Worm (Caenorhabditis elegans): ENCODE measurements around the gene sre-39.

- no peak for TF ChIP-seq pha-4 (tag; optimal IDR thresholded peaks at IDR 0.05)
- no peak for TF ChIP-seq let-526 (GFP tag; IDR thresholded peaks at IDR 0.05)
- no peak for TF ChIP-seq lin-26 (GFP tag; IDR thresholded peaks at IDR 0.05)
- TF ChIP-seq snpc-4 (GFP tag; optimal IDR thresholded peaks at IDR 0.05) = no peak
- no peak for TF ChIP-seq snpc-4 (tag; optimal IDR thresholded peaks at IDR 0.05)
- TF ChIP-seq let-607 (tag; optimal IDR thresholded peaks at IDR 0.05) = no peak
- TF ChIP-seq Y53F4B.3 (GFP tag; IDR thresholded peaks at IDR 0.05) = no peak
- TF ChIP-seq nhr-90 (tag; optimal IDR thresholded peaks at IDR 0.05) = no peak
- no peak for TF ChIP-seq lin-54 (GFP tag; optimal IDR thresholded peaks at IDR 0.05)
- TF ChIP-seq bed-2 (GFP tag; IDR thresholded peaks at IDR 0.05) = no peak
- TF ChIP-seq K11D2.4 (GFP tag; IDR thresholded peaks at IDR 0.05) = no peak
- TF ChIP-seq F57A8.1 (GFP tag; optimal IDR thresholded peaks at IDR 0.05) = no peak
- no peak for TF ChIP-seq rpc-1 (optimal IDR thresholded peaks at IDR 0.05)
- TF ChIP-seq rpc-1 (tag; optimal IDR thresholded peaks at IDR 0.05) = no peak
- no peak for TF ChIP-seq nhr-120 (GFP tag; IDR thresholded peaks at IDR 0.05)
These were observed 21.7 kb upstream of the sre-39 start, which contains the start of gene T05A7.11 for ce11 chrII:4665359-4665758.
